Worm (Caenorhabditis elegans): ENCODE results near the gene ZK856.4.

DNA sequence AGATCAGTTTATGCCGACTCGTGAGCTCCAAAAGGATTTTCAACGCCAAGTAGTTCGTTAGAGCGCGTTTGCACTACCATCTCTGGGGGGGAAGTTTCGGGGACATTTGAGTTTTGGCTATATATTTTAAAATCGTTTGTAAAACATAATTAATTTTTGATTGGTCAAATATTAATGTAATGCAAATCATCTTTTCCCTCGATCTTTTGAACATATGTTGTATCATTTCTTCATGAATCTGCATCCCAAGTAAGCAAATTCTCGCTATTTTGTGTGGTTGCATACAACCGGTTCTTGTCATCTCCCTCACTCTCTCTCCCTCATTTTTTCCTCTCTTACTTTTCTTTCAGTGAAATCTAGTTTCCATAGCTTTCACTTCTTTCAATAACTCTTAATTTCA, 4.9 kb upstream of the ZK856.4 start:
- TF ChIP-seq him-1 (tag; optimal IDR thresholded peaks at IDR 0.05), result peak; percentile 40
- no peak for TF ChIP-seq dao-5 (tag; optimal IDR thresholded peaks at IDR 0.05)
- TF ChIP-seq W03F9.2 (tag; optimal IDR thresholded peaks at IDR 0.05), result peak; percentile 55
